Fruit fly (Drosophila melanogaster) S2 (cell line): Measurements from ENCODE around the gene beat-IIa.

Experiments used
- CG8478 ChIP-seq: fragments of >200 bp; optimal IDR thresholded peaks from 2 replicates; lab custom pipeline; 2018
- CTCF ChIP-seq, 2 experiments: fragments of >200 bp; optimal IDR thresholded peaks; 2 replicates each; lab custom pipeline; 2018

DNA sequence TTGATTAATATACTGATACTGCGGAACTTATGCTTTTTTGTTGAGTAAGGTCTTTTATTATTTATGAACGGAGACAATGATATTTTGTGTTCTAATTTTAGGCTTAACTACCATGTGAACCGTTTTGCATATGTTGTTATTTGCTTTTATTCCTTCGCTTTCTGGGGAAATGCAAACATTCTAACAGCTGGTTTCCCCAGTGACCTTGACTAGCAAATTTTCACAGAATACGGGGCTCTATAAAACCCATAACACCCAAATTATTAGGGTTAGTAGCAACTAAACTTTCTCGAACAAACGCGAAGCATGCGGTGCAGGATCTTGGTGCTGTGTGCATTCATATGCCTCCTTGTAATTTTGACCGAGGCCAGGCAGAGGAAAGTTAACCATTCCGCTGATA is 41.7 kb upstream of the beat-IIa start, which contains the start of gene CG17283:
- TF ChIP-seq CTCF (optimal IDR thresholded peaks at IDR 0.05; lab: Kevin White, UChicago) = no peak
- no peak for TF ChIP-seq CG8478 (lab: Kevin White, UChicago)
